Fruit fly (Drosophila melanogaster): ENCODE data around the gene Mst36Fb.
A peak's percentile ranks its signal among the peaks of the same experiment; 100 is the strongest.

Gene Mst36Fb

dm6 chr2L:18647857-18648652 lies 26.8 kb downstream of the Mst36Fb start:
- no peak for TF ChIP-seq noc (tag; optimal IDR thresholded peaks at IDR 0.05)

- TF ChIP-seq noc (tag; optimal IDR thresholded peaks at IDR 0.05), result no peak
Observed at dm6 chr2L:18645468-18645867, 29.4 kb downstream of the Mst36Fb start.

dm6 chr2L:18641087-18641486 lies 33.8 kb downstream of the Mst36Fb start:
- no peak for TF ChIP-seq noc (tag; optimal IDR thresholded peaks at IDR 0.05)

dm6 chr2L:18638945-18639344 lies 35.9 kb downstream of the Mst36Fb start:
- TF ChIP-seq noc (tag; optimal IDR thresholded peaks at IDR 0.05), result no peak

- no peak for TF ChIP-seq noc (tag; optimal IDR thresholded peaks at IDR 0.05)
Observed at dm6 chr2L:18632389-18632788, 42.5 kb downstream of the Mst36Fb start.

dm6 chr2L:18630611-18631221 lies 44.2 kb downstream of the Mst36Fb start:
- no peak for TF ChIP-seq noc (tag; optimal IDR thresholded peaks at IDR 0.05)

- no peak for TF ChIP-seq noc (tag; optimal IDR thresholded peaks at IDR 0.05)
Observed at dm6 chr2L:18629144-18629543, 45.8 kb downstream of the Mst36Fb start.

- TF ChIP-seq noc (tag; optimal IDR thresholded peaks at IDR 0.05), result no peak
Observed at dm6 chr2L:18628104-18628503, 46.8 kb downstream of the Mst36Fb start.

- peak; percentile 66 for TF ChIP-seq noc (tag; optimal IDR thresholded peaks at IDR 0.05)
Observed at dm6 chr2L:18626987-18627386, 47.9 kb downstream of the Mst36Fb start.

dm6 chr2L:18625470-18625869 lies 49.4 kb downstream of the Mst36Fb start:
- TF ChIP-seq noc (tag; optimal IDR thresholded peaks at IDR 0.05), result no peak

- peak; percentile 37 for TF ChIP-seq noc (tag; optimal IDR thresholded peaks at IDR 0.05)
Observed at dm6 chr2L:18625009-18625408, 49.9 kb downstream of the Mst36Fb start.

dm6 chr2L:18624362-18624761 lies 50.5 kb downstream of the Mst36Fb start:
- TF ChIP-seq noc (tag; optimal IDR thresholded peaks at IDR 0.05), result no peak

dm6 chr2L:18623435-18623834 lies 51.5 kb downstream of the Mst36Fb start:
- no peak for TF ChIP-seq noc (tag; optimal IDR thresholded peaks at IDR 0.05)

All from whole organism, larva.